Worm (Caenorhabditis elegans) whole organism, L4 larva: Measurements from ENCODE around the gene brf-1.
A peak's percentile ranks its signal among the peaks of the same experiment; 100 is the strongest.

Experiments
- F10B5.3 ChIP-seq: sonication (generic microtip); optimal IDR thresholded peaks from 2 replicates; lab custom pipeline; 2016; ENCODE audit warnings: mild to moderate bottlenecking, missing genetic modification characterization, missing compliant biosample characterization
- F44E2.7 ChIP-seq: fragments of 200-800 bp; sonication (Bioruptor generic); IDR thresholded peaks from 2 replicates; pipeline ENCODE4 v2.1.2; 2022; ENCODE audit warnings: missing genetic modification characterization, missing compliant biosample characterization
- T20F7.1 ChIP-seq: fragments of 200-800 bp; sonication (Bioruptor generic); optimal IDR thresholded peaks from 2 replicates; lab custom pipeline; 2018; ENCODE audit warnings: mild to moderate bottlenecking, missing genetic modification characterization, missing compliant biosample characterization
- Y105C5A.15 ChIP-seq: fragments of 200-800 bp; sonication (Bioruptor generic); IDR thresholded peaks from 2 replicates; pipeline ENCODE4 v1.3.6; 2022; ENCODE audit warnings: missing genetic modification characterization, missing compliant biosample characterization
- aha-1 ChIP-seq: fragments of 150-350 bp; peaks from one replicate; lab custom pipeline; 2014; ENCODE audit warnings: missing biosample characterization, missing genetic modification characterization
- arid-1 ChIP-seq: fragments of 200-800 bp; sonication (Bioruptor generic); conservative IDR thresholded peaks from 2 replicates; pipeline ENCODE4 v1.3.6; 2022; ENCODE audit warnings: missing genetic modification reagents, missing genetic modification characterization, missing compliant biosample characterization
- ceh-20 ChIP-seq: fragments of 200-800 bp; sonication (Bioruptor generic); IDR thresholded peaks from 2 replicates; pipeline ENCODE4 v1.3.6; 2022; ENCODE audit warnings: missing genetic modification reagents, missing genetic modification characterization, missing compliant biosample characterization
- cey-2 ChIP-seq: sonication (generic microtip); optimal IDR thresholded peaks from 3 replicates; lab custom pipeline; 2017; ENCODE audit warnings: missing genetic modification characterization, mild to moderate bottlenecking, missing compliant biosample characterization, antibody characterized with exemption, borderline replicate concordance; ENCODE audit not compliant: insufficient read depth
- daf-16 ChIP-seq, 3 experiments: sonication (generic microtip); optimal IDR thresholded peaks; 2 replicates each; lab custom pipeline; 2016 to 2017; ENCODE audit warnings: missing genetic modification characterization in 3 of 3, missing genetic modification reagents in 3 of 3, mild to moderate bottlenecking in 2 of 3, missing compliant biosample characterization in 2 of 3, missing biosample characterization in 1 of 3, moderate library complexity in 1 of 3
- daf-8 ChIP-seq: fragments of 200-800 bp; sonication (Bioruptor generic); IDR thresholded peaks from 2 replicates; pipeline ENCODE4 v1.3.6; 2022; ENCODE audit warnings: missing genetic modification characterization, missing compliant biosample characterization
- dmd-6 ChIP-seq: fragments of 200-800 bp; sonication (Bioruptor generic); IDR thresholded peaks from 2 replicates; pipeline ENCODE4 v1.3.6; 2022; ENCODE audit warnings: missing genetic modification reagents, missing genetic modification characterization, missing compliant biosample characterization
- dmd-9 ChIP-seq: fragments of 200-800 bp; sonication (Bioruptor generic); IDR thresholded peaks from 2 replicates; pipeline ENCODE4 v1.3.6; 2022; ENCODE audit warnings: missing genetic modification reagents, missing genetic modification characterization, missing compliant biosample characterization
- dpl-1 ChIP-seq: fragments of 150-350 bp; optimal IDR thresholded peaks from 2 replicates; lab custom pipeline; 2014; ENCODE audit warnings: missing biosample characterization, missing genetic modification reagents, missing genetic modification characterization
- dve-1 ChIP-seq: sonication (generic microtip); optimal IDR thresholded peaks from 2 replicates; lab custom pipeline; 2017; ENCODE audit warnings: antibody characterized with exemption, mild to moderate bottlenecking, missing genetic modification characterization, missing compliant biosample characterization; ENCODE audit not compliant: insufficient read depth
- egl-43 ChIP-seq: fragments of 200-800 bp; sonication (Bioruptor generic); IDR thresholded peaks from 2 replicates; pipeline ENCODE4 v1.3.6; 2022; ENCODE audit warnings: missing genetic modification reagents, missing genetic modification characterization, missing compliant biosample characterization
- fos-1 ChIP-seq: fragments of 150-350 bp; optimal IDR thresholded peaks from 2 replicates; lab custom pipeline; 2014; ENCODE audit warnings: missing biosample characterization, missing genetic modification characterization
- gei-8 ChIP-seq: fragments of 200-800 bp; sonication (Bioruptor generic); optimal IDR thresholded peaks from 2 replicates; lab custom pipeline; 2018; ENCODE audit warnings: mild to moderate bottlenecking, missing genetic modification characterization, missing compliant biosample characterization
- hif-1 ChIP-seq, 2 experiments: sonication (generic microtip); optimal IDR thresholded peaks; 2 replicates each; lab custom pipeline; 2016 to 2017; ENCODE audit warnings: missing compliant biosample characterization in 2 of 2, missing genetic modification characterization in 2 of 2, missing genetic modification reagents in 2 of 2, missing genotype in 2 of 2, mild to moderate bottlenecking in 1 of 2
- hlh-11 ChIP-seq: fragments of 200-800 bp; sonication (Bioruptor generic); optimal IDR thresholded peaks from 2 replicates; lab custom pipeline; 2018; ENCODE audit warnings: mild to moderate bottlenecking, missing genetic modification characterization, missing compliant biosample characterization
- hlh-30 ChIP-seq: sonication (generic microtip); optimal IDR thresholded peaks from 2 replicates; lab custom pipeline; 2017; ENCODE audit warnings: antibody characterized with exemption, mild to moderate bottlenecking, missing genetic modification characterization, missing compliant biosample characterization; ENCODE audit not compliant: insufficient read depth
- jun-1 ChIP-seq: fragments of 150-350 bp; optimal IDR thresholded peaks from 2 replicates; lab custom pipeline; 2014; ENCODE audit warnings: missing biosample characterization, missing genetic modification reagents, missing genetic modification characterization
- lin-15B ChIP-seq: fragments of 150-350 bp; sonication (generic microtip); optimal IDR thresholded peaks from 3 replicates; lab custom pipeline; 2014; ENCODE audit warnings: missing biosample characterization, missing genetic modification characterization
- lir-3 ChIP-seq: sonication (generic microtip); optimal IDR thresholded peaks from 2 replicates; lab custom pipeline; 2016; ENCODE audit warnings: mild to moderate bottlenecking, missing genetic modification characterization, missing compliant biosample characterization
- lsy-2 ChIP-seq, 2 experiments: fragments of 150-350 bp in 1 of 2; sonication (generic microtip) in 1 of 2; optimal IDR thresholded peaks; 2 replicates each; lab custom pipeline; 2014 to 2017; ENCODE audit warnings: missing biosample characterization in 2 of 2, missing genetic modification characterization in 2 of 2
- mdl-1 ChIP-seq, 2 experiments: fragments of 150-350 bp in 1 of 2; sonication (generic microtip) in 1 of 2; optimal IDR thresholded peaks; 2 replicates each; lab custom pipeline; 2014 to 2017; ENCODE audit warnings: missing biosample characterization in 2 of 2, missing genetic modification characterization in 2 of 2
- mep-1 ChIP-seq: fragments of 150-350 bp; sonication (generic microtip); optimal IDR thresholded peaks from 3 replicates; lab custom pipeline; 2014; ENCODE audit warnings: missing biosample characterization, missing genetic modification characterization
- mxl-3 ChIP-seq: fragments of 200-800 bp; sonication (Bioruptor generic); optimal IDR thresholded peaks from 2 replicates; lab custom pipeline; 2018; ENCODE audit warnings: mild to moderate bottlenecking, missing genetic modification characterization, missing compliant biosample characterization
- nhr-102 ChIP-seq: sonication (generic microtip); optimal IDR thresholded peaks from 2 replicates; lab custom pipeline; 2016; ENCODE audit warnings: mild to moderate bottlenecking, missing genetic modification characterization, moderate library complexity, missing compliant biosample characterization
- nhr-25 ChIP-seq: sonication (generic microtip); optimal IDR thresholded peaks from 2 replicates; lab custom pipeline; 2017; ENCODE audit warnings: missing genetic modification characterization, mild to moderate bottlenecking, missing compliant biosample characterization, antibody characterized with exemption, moderate library complexity, borderline replicate concordance; ENCODE audit not compliant: insufficient read depth
- nhr-28 ChIP-seq: fragments of 150-350 bp; optimal IDR thresholded peaks from 2 replicates; lab custom pipeline; 2014; ENCODE audit warnings: missing biosample characterization, missing genetic modification characterization
- nhr-48 ChIP-seq: sonication (generic microtip); optimal IDR thresholded peaks from 2 replicates; lab custom pipeline; 2016; ENCODE audit warnings: mild to moderate bottlenecking, missing genetic modification characterization, missing compliant biosample characterization
- nhr-76 ChIP-seq: fragments of 150-350 bp; optimal IDR thresholded peaks from 2 replicates; lab custom pipeline; 2014; ENCODE audit warnings: missing biosample characterization, missing genetic modification characterization
- nhr-77 ChIP-seq: fragments of 150-350 bp; optimal IDR thresholded peaks from 2 replicates; lab custom pipeline; 2014; ENCODE audit warnings: missing biosample characterization, missing genetic modification characterization
- php-3 ChIP-seq: fragments of 200-800 bp; sonication (Bioruptor generic); IDR thresholded peaks from 2 replicates; pipeline ENCODE4 v1.3.6; 2022; ENCODE audit warnings: missing genetic modification reagents, missing genetic modification characterization, missing compliant biosample characterization
- pqm-1 ChIP-seq: sonication (generic microtip); optimal IDR thresholded peaks from 2 replicates; lab custom pipeline; 2017; ENCODE audit warnings: missing biosample characterization, missing genetic modification characterization
- sdz-12 ChIP-seq: fragments of 200-800 bp; sonication (Bioruptor generic); optimal IDR thresholded peaks from 2 replicates; lab custom pipeline; 2018; ENCODE audit warnings: mild to moderate bottlenecking, missing genetic modification characterization, missing compliant biosample characterization
- spr-3 ChIP-seq: fragments of 200-800 bp; sonication (Bioruptor generic); optimal IDR thresholded peaks from 2 replicates; lab custom pipeline; 2018; ENCODE audit warnings: mild to moderate bottlenecking, missing genetic modification characterization, missing compliant biosample characterization
- tra-1 ChIP-seq: fragments of 200-800 bp; sonication (Bioruptor generic); IDR thresholded peaks from 2 replicates; pipeline ENCODE4 v1.3.6; 2022; ENCODE audit warnings: missing genetic modification reagents, missing genetic modification characterization, missing compliant biosample characterization
- unc-62 ChIP-seq, 3 experiments: fragments of 150-350 bp in 1 of 3; sonication (generic microtip); optimal IDR thresholded peaks in 2 of 3; peaks in 1 of 3; 1 replicate in 1 of 3; 2 replicates in 2 of 3; lab custom pipeline; 2014 to 2017; ENCODE audit warnings: missing biosample characterization in 3 of 3, missing genetic modification characterization in 3 of 3, missing genetic modification reagents in 3 of 3, missing genotype in 1 of 3

brf-1 gene

ce11 chrII:7283063-7283462, 22.6 kb upstream of the brf-1 start:
- TF ChIP-seq aha-1 (tag; lab: Kevin White, UChicago) (peak; percentile 84), daf-8 (no peak), lin-15B (tag; lab: Kevin White, UChicago) (no peak), Y105C5A.15 (GFP tag; lab: Robert Waterston, UW) (no peak)

ce11 chrII:7287140-7287539, 18.5 kb upstream of the brf-1 start:
- TF ChIP-seq jun-1 (tag; lab: Kevin White, UChicago) (no peak), tra-1 (GFP tag; lab: Robert Waterston, UW) (peak; percentile 71; the same call in 1 of the 2 replicates), mep-1 (tag; lab: Kevin White, UChicago) (no peak), mxl-3 (GFP tag; lab: Kevin White, UChicago) (peak; percentile 38), ceh-20 (GFP tag; lab: Robert Waterston, UW) (peak; percentile 70), lsy-2 (tag; optimal IDR thresholded peaks at IDR 0.05; lab: Kevin White, UChicago) (peak in 1 of 2 experiments; percentile 1), cey-2 (tag; lab: Kevin White, UChicago) (peak; percentile 10), pqm-1 (tag; lab: Kevin White, UChicago) (peak; percentile 20), dmd-6 (GFP tag; lab: Robert Waterston, UW) (peak; percentile 90), F44E2.7 (GFP tag; lab: Robert Waterston, UW) (no peak), nhr-28 (tag; lab: Kevin White, UChicago) (peak; percentile 78), mdl-1 (tag; optimal IDR thresholded peaks at IDR 0.05; lab: Kevin White, UChicago) (peak in 1 of 2 experiments; percentile 68), hlh-11 (tag; lab: Kevin White, UChicago) (peak; percentile 37), F10B5.3 (tag; lab: Kevin White, UChicago) (no peak), php-3 (GFP tag; lab: Robert Waterston, UW) (peak; percentile 63; the same call in 1 of the 2 replicates), arid-1 (GFP tag; lab: Robert Waterston, UW) (no peak), lir-3 (tag; lab: Kevin White, UChicago) (no peak), hif-1 (tag; optimal IDR thresholded peaks at IDR 0.05; lab: Kevin White, UChicago) (peak in 1 of 2 experiments; percentile 40), nhr-77 (tag; lab: Kevin White, UChicago) (peak; percentile 51), gei-8 (GFP tag; lab: Kevin White, UChicago) (peak; percentile 9), hlh-30 (tag; lab: Kevin White, UChicago) (peak; percentile 53), fos-1 (tag; lab: Kevin White, UChicago) (no peak)

DNA sequence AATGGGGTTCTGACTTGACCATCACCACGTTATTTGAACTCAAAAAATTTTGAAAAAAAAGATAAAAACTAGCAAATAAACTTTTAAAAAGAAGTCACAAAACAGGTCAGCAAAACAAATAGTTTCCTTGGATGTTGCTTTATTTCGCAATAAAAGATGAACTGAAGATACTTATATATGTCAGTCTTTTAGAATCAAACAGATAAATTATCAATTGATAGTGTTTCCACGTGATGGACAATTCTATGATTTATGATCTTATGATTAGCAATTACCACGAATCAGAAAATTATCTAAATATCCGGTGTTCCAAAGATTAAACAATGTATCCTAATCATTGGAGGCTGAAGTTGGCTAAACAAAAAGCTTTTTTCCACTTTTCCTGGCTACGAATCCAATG, 17.9 kb upstream of the brf-1 start:
- TF ChIP-seq nhr-48 (tag; lab: Kevin White, UChicago) (peak; percentile 50), nhr-102 (peak; percentile 77), lir-3 (tag; lab: Kevin White, UChicago) (no peak), dmd-6 (GFP tag; lab: Robert Waterston, UW) (peak; percentile 84), tra-1 (GFP tag; lab: Robert Waterston, UW) (peak; percentile 67; the same call in 1 of the 2 replicates), sdz-12 (GFP tag; lab: Kevin White, UChicago) (no peak), hlh-30 (tag; lab: Kevin White, UChicago) (peak; percentile 83), T20F7.1 (GFP tag; lab: Kevin White, UChicago) (no peak), spr-3 (GFP tag; lab: Kevin White, UChicago) (no peak), ceh-20 (GFP tag; lab: Robert Waterston, UW) (peak; percentile 94), php-3 (GFP tag; lab: Robert Waterston, UW) (peak; percentile 97), mdl-1 (tag; optimal IDR thresholded peaks at IDR 0.05; lab: Kevin White, UChicago) (peak in 1 of 2 experiments; percentile 88), aha-1 (tag; lab: Kevin White, UChicago) (peak; percentile 23), hlh-11 (tag; lab: Kevin White, UChicago) (peak; percentile 68), egl-43 (GFP tag; lab: Robert Waterston, UW) (no peak), daf-16 (GFP tag; optimal IDR thresholded peaks at IDR 0.05; lab: Kevin White, UChicago) (no peak), daf-16 (tag; optimal IDR thresholded peaks at IDR 0.05; lab: Kevin White, UChicago) (peak; percentile 70), dpl-1 (GFP tag; lab: Kevin White, UChicago) (no peak), dmd-9 (no peak), nhr-25 (tag; lab: Kevin White, UChicago) (peak; percentile 45), dve-1 (tag; lab: Kevin White, UChicago) (peak; percentile 74), mxl-3 (GFP tag; lab: Kevin White, UChicago) (peak; percentile 42), unc-62 (GFP tag; optimal IDR thresholded peaks at IDR 0.05 in 1 of 2; lab: Kevin White, UChicago) (peak in 1 of 2 experiments; percentile 98), unc-62 (tag; optimal IDR thresholded peaks at IDR 0.05; lab: Kevin White, UChicago) (no peak), nhr-28 (tag; lab: Kevin White, UChicago) (peak; percentile 78), nhr-76 (tag; lab: Kevin White, UChicago) (no peak)
